Worm (Caenorhabditis elegans) whole organism, mixed stage, embryonic: Measurements from ENCODE around the gene F07F6.8.
A peak's percentile ranks its signal among the peaks of the same experiment; 100 is the strongest.

ENCODE experiments used
- M03D4.4 ChIP-seq: sonication (generic microtip); optimal IDR thresholded peaks from 2 replicates; lab custom pipeline; 2017; ENCODE audit warnings: mild to moderate bottlenecking, missing genetic modification characterization, missing compliant biosample characterization
- bed-3 ChIP-seq: fragments of 200-800 bp; sonication (Bioruptor generic); optimal IDR thresholded peaks from 3 replicates; lab custom pipeline; 2018; ENCODE audit warnings: mild to moderate bottlenecking, missing genetic modification characterization, moderate library complexity, missing compliant biosample characterization
- blmp-1 ChIP-seq: fragments of 150-350 bp; optimal IDR thresholded peaks from 2 replicates; lab custom pipeline; 2014; ENCODE audit warnings: missing biosample characterization, missing genetic modification characterization
- ceh-39 ChIP-seq: fragments of 150-350 bp; optimal IDR thresholded peaks from 2 replicates; lab custom pipeline; 2014; ENCODE audit warnings: missing biosample characterization, missing genetic modification characterization
- ceh-43 ChIP-seq: fragments of 200-800 bp; sonication (Bioruptor generic); optimal IDR thresholded peaks from 2 replicates; lab custom pipeline; 2018; ENCODE audit warnings: mild to moderate bottlenecking, missing genetic modification characterization, moderate library complexity, missing compliant biosample characterization
- ceh-83 ChIP-seq: fragments of 200-800 bp; sonication (Bioruptor generic); optimal IDR thresholded peaks from 2 replicates; lab custom pipeline; 2018; ENCODE audit warnings: mild to moderate bottlenecking, missing genetic modification characterization, missing compliant biosample characterization
- ces-1 ChIP-seq: fragments of 150-350 bp; optimal IDR thresholded peaks from 2 replicates; lab custom pipeline; 2014; ENCODE audit warnings: missing biosample characterization, missing genetic modification reagents, missing genetic modification characterization
- cnd-1 ChIP-seq: fragments of 200-800 bp; sonication (Bioruptor generic); optimal IDR thresholded peaks from 2 replicates; lab custom pipeline; 2018; ENCODE audit warnings: mild to moderate bottlenecking, missing genetic modification characterization, missing compliant biosample characterization
- drap-1 ChIP-seq: fragments of 200-800 bp; sonication (Bioruptor generic); optimal IDR thresholded peaks from 3 replicates; lab custom pipeline; 2018; ENCODE audit warnings: mild to moderate bottlenecking, missing genetic modification characterization, missing compliant biosample characterization
- elt-1 ChIP-seq: sonication (generic microtip); optimal IDR thresholded peaks from 2 replicates; lab custom pipeline; 2017; ENCODE audit warnings: missing genetic modification characterization, mild to moderate bottlenecking, missing compliant biosample characterization, antibody characterized with exemption, moderate library complexity, borderline replicate concordance; ENCODE audit not compliant: insufficient read depth
- elt-3 ChIP-seq: fragments of 150-350 bp; optimal IDR thresholded peaks from 2 replicates; lab custom pipeline; 2014; ENCODE audit warnings: missing biosample characterization, missing genetic modification characterization
- flh-1 ChIP-seq: fragments of 200-800 bp; sonication (Bioruptor generic); optimal IDR thresholded peaks from 2 replicates; lab custom pipeline; 2018; ENCODE audit warnings: mild to moderate bottlenecking, missing genetic modification characterization, moderate library complexity, missing compliant biosample characterization
- ham-2 ChIP-seq: fragments of 200-800 bp; sonication (Bioruptor generic); optimal IDR thresholded peaks from 2 replicates; lab custom pipeline; 2018; ENCODE audit warnings: mild to moderate bottlenecking, missing genetic modification characterization, missing compliant biosample characterization
- hlh-1 ChIP-seq: fragments of 150-350 bp; optimal IDR thresholded peaks from 2 replicates; lab custom pipeline; 2014; ENCODE audit warnings: missing biosample characterization, missing genetic modification reagents, missing genetic modification characterization
- lin-13 ChIP-seq: fragments of 150-350 bp; optimal IDR thresholded peaks from 2 replicates; lab custom pipeline; 2014; ENCODE audit warnings: missing biosample characterization, missing genetic modification characterization
- lsy-2 ChIP-seq: fragments of 150-350 bp; optimal IDR thresholded peaks from 2 replicates; lab custom pipeline; 2014; ENCODE audit warnings: missing biosample characterization, missing genetic modification characterization
- mab-5 ChIP-seq: fragments of 150-350 bp; optimal IDR thresholded peaks from 2 replicates; lab custom pipeline; 2014; ENCODE audit warnings: missing biosample characterization, missing genetic modification characterization
- mep-1 ChIP-seq: fragments of 150-350 bp; optimal IDR thresholded peaks from 2 replicates; lab custom pipeline; 2017; ENCODE audit warnings: missing biosample characterization, missing genetic modification reagents, missing genetic modification characterization, inconsistent platforms
- mls-2 ChIP-seq: sonication (generic microtip); optimal IDR thresholded peaks from 2 replicates; lab custom pipeline; 2016; ENCODE audit warnings: mild to moderate bottlenecking, missing genetic modification characterization, moderate library complexity, missing compliant biosample characterization
- nhr-12 ChIP-seq: fragments of 150-350 bp; optimal IDR thresholded peaks from 2 replicates; lab custom pipeline; 2014; ENCODE audit warnings: missing biosample characterization, missing genetic modification characterization
- nhr-2 ChIP-seq: fragments of 150-350 bp; optimal IDR thresholded peaks from 2 replicates; lab custom pipeline; 2014; ENCODE audit warnings: missing biosample characterization, missing genetic modification characterization
- nhr-237 ChIP-seq: fragments of 150-350 bp; optimal IDR thresholded peaks from 2 replicates; lab custom pipeline; 2014; ENCODE audit warnings: missing biosample characterization, missing genetic modification characterization
- nhr-76 ChIP-seq: sonication (generic microtip); optimal IDR thresholded peaks from 2 replicates; lab custom pipeline; 2017; ENCODE audit warnings: missing biosample characterization, missing genetic modification characterization
- pha-4 ChIP-seq: fragments of 150-350 bp; optimal IDR thresholded peaks from 2 replicates; lab custom pipeline; 2018; ENCODE audit warnings: missing biosample characterization, missing genetic modification reagents, missing genetic modification characterization
- sem-2 ChIP-seq: fragments of 200-800 bp; sonication (Bioruptor generic); optimal IDR thresholded peaks from 2 replicates; lab custom pipeline; 2018; ENCODE audit warnings: mild to moderate bottlenecking, missing genetic modification characterization, missing compliant biosample characterization
- sptf-1 ChIP-seq: sonication (generic microtip); optimal IDR thresholded peaks from 2 replicates; lab custom pipeline; 2017; ENCODE audit warnings: mild to moderate bottlenecking, missing genetic modification characterization, moderate library complexity, missing compliant biosample characterization
- tbx-8 ChIP-seq: fragments of 200-800 bp; sonication (Bioruptor generic); optimal IDR thresholded peaks from 2 replicates; lab custom pipeline; 2018; ENCODE audit warnings: mild to moderate bottlenecking, missing genetic modification characterization, moderate library complexity, missing compliant biosample characterization
- unc-120 ChIP-seq: sonication (generic microtip); optimal IDR thresholded peaks from 2 replicates; lab custom pipeline; 2017; ENCODE audit warnings: missing genetic modification characterization, missing compliant biosample characterization; ENCODE audit not compliant: poor library complexity, severe bottlenecking
- unc-39 ChIP-seq: fragments of 150-350 bp; optimal IDR thresholded peaks from 2 replicates; lab custom pipeline; 2014; ENCODE audit warnings: missing biosample characterization, missing genetic modification characterization
- unc-62 ChIP-seq: fragments of 150-350 bp; optimal IDR thresholded peaks from 2 replicates; lab custom pipeline; 2014; ENCODE audit warnings: missing biosample characterization, missing genetic modification reagents, missing genetic modification characterization
- zip-8 ChIP-seq: fragments of 150-350 bp; optimal IDR thresholded peaks from 2 replicates; lab custom pipeline; 2014; ENCODE audit warnings: missing biosample characterization, missing genetic modification characterization
- ztf-11 ChIP-seq: fragments of 150-350 bp; optimal IDR thresholded peaks from 2 replicates; lab custom pipeline; 2014; ENCODE audit warnings: missing biosample characterization, missing genetic modification characterization

Gene F07F6.8

ce11 chrII:5389831-5390323 lies 35.7 kb downstream of the F07F6.8 start, which contains the start of gene ndx-6:
TSS of gene ndx-6 (minus strand) at chrII:5389881.
- TF ChIP-seq flh-1 (GFP tag; lab: Kevin White, UChicago) (no peak), bed-3 (GFP tag; lab: Kevin White, UChicago) (no peak), ceh-43 (GFP tag; lab: Kevin White, UChicago) (no peak), lin-13 (tag; lab: Kevin White, UChicago) (peak; percentile 75), mls-2 (tag; lab: Kevin White, UChicago) (peak; percentile 61), lsy-2 (tag; lab: Kevin White, UChicago) (peak; percentile 78), unc-120 (peak; percentile 50), ceh-39 (no peak), drap-1 (GFP tag; lab: Kevin White, UChicago) (peak; percentile 25), ces-1 (GFP tag; lab: Kevin White, UChicago) (peak; percentile 34), elt-1 (tag; lab: Kevin White, UChicago) (no peak), nhr-2 (tag; lab: Kevin White, UChicago) (no peak), nhr-237 (tag; lab: Kevin White, UChicago) (peak; percentile 74), blmp-1 (tag; lab: Kevin White, UChicago) (no peak), pha-4 (tag; lab: Kevin White, UChicago) (peak; percentile 82), sem-2 (GFP tag; lab: Kevin White, UChicago) (no peak), unc-39 (tag; lab: Kevin White, UChicago) (no peak), mab-5 (tag; lab: Kevin White, UChicago) (no peak), zip-8 (tag; lab: Kevin White, UChicago) (peak; percentile 19), M03D4.4 (peak; percentile 46), nhr-12 (tag; lab: Kevin White, UChicago) (no peak), nhr-76 (tag; lab: Kevin White, UChicago) (no peak), hlh-1 (peak; percentile 25), mep-1 (tag; lab: Kevin White, UChicago) (peak; percentile 92), ceh-83 (peak; percentile 2), unc-62 (peak; percentile 7), ztf-11 (tag; lab: Kevin White, UChicago) (no peak), elt-3 (tag; lab: Kevin White, UChicago) (no peak), sptf-1 (tag; lab: Kevin White, UChicago) (peak; percentile 71), cnd-1 (tag; lab: Kevin White, UChicago) (no peak)

ce11 chrII:5388786-5389421 lies 36.6 kb downstream of the F07F6.8 start, which contains the start of gene rsp-4:
TSS of gene rsp-4 (minus strand) at chrII:5388836.
- TF ChIP-seq ces-1 (GFP tag; lab: Kevin White, UChicago) (no peak), ceh-43 (GFP tag; lab: Kevin White, UChicago) (no peak), mab-5 (tag; lab: Kevin White, UChicago) (no peak), mls-2 (tag; lab: Kevin White, UChicago) (no peak), ztf-11 (tag; lab: Kevin White, UChicago) (no peak), lsy-2 (tag; lab: Kevin White, UChicago) (no peak), M03D4.4 (no peak), zip-8 (tag; lab: Kevin White, UChicago) (no peak), bed-3 (GFP tag; lab: Kevin White, UChicago) (no peak), flh-1 (GFP tag; lab: Kevin White, UChicago) (no peak), elt-1 (tag; lab: Kevin White, UChicago) (no peak), tbx-8 (GFP tag; lab: Kevin White, UChicago) (no peak), elt-3 (tag; lab: Kevin White, UChicago) (no peak), ceh-39 (no peak), drap-1 (GFP tag; lab: Kevin White, UChicago) (no peak), blmp-1 (tag; lab: Kevin White, UChicago) (no peak)

ce11 chrII:5387217-5387616 lies 38.3 kb downstream of the F07F6.8 start, which contains the start of gene ccpp-6:
TSS of gene ccpp-6 (minus strand) at chrII:5387317.
- TF ChIP-seq ham-2 (GFP tag; lab: Kevin White, UChicago) = no peak
- no peak for TF ChIP-seq unc-120
- TF ChIP-seq drap-1 (GFP tag; lab: Kevin White, UChicago) = no peak
- no peak for TF ChIP-seq nhr-76 (tag; lab: Kevin White, UChicago)
- no peak for TF ChIP-seq lsy-2 (tag; lab: Kevin White, UChicago)
- no peak for TF ChIP-seq mep-1 (tag; lab: Kevin White, UChicago)
- TF ChIP-seq ztf-11 (tag; lab: Kevin White, UChicago) = no peak
- TF ChIP-seq nhr-2 (tag; lab: Kevin White, UChicago) = no peak
- TF ChIP-seq lin-13 (tag; lab: Kevin White, UChicago) = no peak
- no peak for TF ChIP-seq unc-62
- no peak for TF ChIP-seq elt-1 (tag; lab: Kevin White, UChicago)
- no peak for TF ChIP-seq cnd-1 (tag; lab: Kevin White, UChicago)
- no peak for TF ChIP-seq M03D4.4
- TF ChIP-seq nhr-237 (tag; lab: Kevin White, UChicago) = no peak
- TF ChIP-seq sem-2 (GFP tag; lab: Kevin White, UChicago) = no peak
- no peak for TF ChIP-seq mls-2 (tag; lab: Kevin White, UChicago)
- no peak for TF ChIP-seq blmp-1 (tag; lab: Kevin White, UChicago)
- no peak for TF ChIP-seq tbx-8 (GFP tag; lab: Kevin White, UChicago)
- TF ChIP-seq elt-3 (tag; lab: Kevin White, UChicago) = no peak
- no peak for TF ChIP-seq ceh-39
